Fruit fly (Drosophila melanogaster) Kc167 (cell line): ENCODE results near the gene CG42367.

Source experiments
- psq ChIP-seq: fragments of >200 bp; optimal IDR thresholded peaks from 2 replicates; lab custom pipeline; 2017; ENCODE audit warnings: missing external identifiers
- ttk ChIP-seq: sonication (Bioruptor generic); optimal IDR thresholded peaks from 2 replicates; lab custom pipeline; 2017; ENCODE audit warnings: missing external identifiers

DNA sequence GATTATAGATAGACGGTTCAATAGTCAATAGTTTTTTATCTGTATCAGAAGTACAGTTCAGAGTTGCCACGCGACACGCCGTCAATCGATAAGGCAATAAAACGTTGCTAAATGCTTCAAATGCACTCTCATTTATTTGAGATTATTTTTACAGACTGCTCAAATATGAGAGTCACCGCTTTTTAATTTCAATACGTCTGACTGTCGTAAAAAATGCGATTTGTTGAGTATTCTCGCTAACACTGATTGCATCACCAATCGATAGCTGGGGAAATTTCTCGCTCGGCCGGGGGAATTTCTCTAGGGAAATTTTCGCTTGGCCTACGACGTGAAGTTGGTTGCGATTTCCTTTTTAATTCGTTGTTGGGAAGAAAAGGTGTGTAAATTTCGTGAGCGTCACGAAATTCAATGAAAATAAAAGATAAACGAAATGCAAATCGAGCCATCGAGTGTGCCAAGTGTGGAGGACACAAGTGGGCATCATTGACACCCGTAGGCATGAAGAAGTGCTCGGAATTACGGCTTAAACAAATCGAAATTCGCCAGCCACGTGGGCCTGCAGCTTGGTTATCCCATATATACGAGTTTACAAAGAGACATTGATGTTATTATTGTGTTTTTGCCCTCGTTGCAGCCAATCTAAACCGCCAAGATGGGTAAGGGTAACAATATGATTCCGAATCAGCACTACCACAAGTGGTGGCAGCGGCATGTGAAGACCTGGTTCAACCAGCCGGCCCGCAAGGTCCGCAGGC is 36.8 kb downstream of the CG42367 start, which contains the start of the genes Dref and RpL13:
- no peak for TF ChIP-seq ttk (lab: Kevin White, UChicago)
- TF ChIP-seq psq (lab: Kevin White, UChicago), result no peak
